Fruit fly (Drosophila melanogaster) whole organism, embryonic: Measurements from ENCODE around the gene CRAT.
A peak's percentile ranks its signal among the peaks of the same experiment; 100 is the strongest.

Source experiments
- Bgb ChIP-seq: fragments of 200-800 bp; sonication (Bioruptor generic); IDR thresholded peaks from 2 replicates; pipeline ENCODE4 v1.3.6; 2022; ENCODE audit warnings: missing biosample characterization, missing genetic modification characterization; ENCODE audit not compliant: partially characterized antibody
- CG10565 ChIP-seq: fragments of 200-800 bp; sonication (Bioruptor generic); optimal IDR thresholded peaks from 3 replicates; lab custom pipeline; 2016; ENCODE audit warnings: missing biosample characterization, mild to moderate bottlenecking, missing genetic modification characterization
- CG17186 ChIP-seq: fragments of 200-800 bp; sonication (Bioruptor generic); optimal IDR thresholded peaks from 3 replicates; lab custom pipeline; 2017; ENCODE audit warnings: missing biosample characterization, missing genetic modification reagents, missing genetic modification characterization
- CG31388 ChIP-seq: fragments of 200-800 bp; sonication (Bioruptor generic); optimal IDR thresholded peaks from 2 replicates; lab custom pipeline; 2016; ENCODE audit warnings: missing biosample characterization, missing genetic modification characterization
- CG3163 ChIP-seq: fragments of 200-800 bp; sonication (Bioruptor generic); optimal IDR thresholded peaks from 3 replicates; lab custom pipeline; 2016; ENCODE audit warnings: missing biosample characterization, missing genetic modification characterization
- CG32772 ChIP-seq: fragments of 200-800 bp; sonication (Bioruptor generic); IDR thresholded peaks from 2 replicates; pipeline ENCODE4 v1.3.6; 2022; ENCODE audit warnings: missing biosample characterization, missing genetic modification characterization
- CG3726 ChIP-seq: fragments of 200-800 bp; sonication (Bioruptor generic); IDR thresholded peaks from 3 replicates; pipeline ENCODE4, ENCODE4 v1.3.6; 2022; ENCODE audit warnings: missing biosample characterization, missing genetic modification characterization
- CG3847 ChIP-seq: fragments of 200-800 bp; sonication (Bioruptor generic); IDR thresholded peaks from 2 replicates; pipeline ENCODE4 v1.3.6; 2022; ENCODE audit warnings: missing biosample characterization, missing genetic modification characterization
- CG5180 ChIP-seq: fragments of 200-800 bp; sonication (Bioruptor generic); optimal IDR thresholded peaks from 3 replicates; lab custom pipeline; 2017; ENCODE audit warnings: missing biosample characterization, missing genetic modification characterization, mild to moderate bottlenecking, moderate library complexity, missing genetic modification reagents
- CG6689 ChIP-seq: fragments of 200-800 bp; sonication (Bioruptor generic); IDR thresholded peaks from 2 replicates; pipeline ENCODE4 v1.3.6; 2022; ENCODE audit warnings: missing biosample characterization, missing genetic modification characterization
- CG7745 ChIP-seq: fragments of 200-800 bp; sonication (Bioruptor generic); optimal IDR thresholded peaks from 2 replicates; lab custom pipeline; 2018; ENCODE audit warnings: missing biosample characterization, mild to moderate bottlenecking, missing genetic modification characterization, moderate library complexity
- CG8089 ChIP-seq: fragments of 200-800 bp; sonication (Bioruptor generic); optimal IDR thresholded peaks from 3 replicates; lab custom pipeline; 2016; ENCODE audit warnings: missing biosample characterization, missing genetic modification characterization
- CG8388 ChIP-seq: fragments of 200-800 bp; sonication (Bioruptor generic); optimal IDR thresholded peaks from 2 replicates; lab custom pipeline; 2019; ENCODE audit warnings: missing biosample characterization, mild to moderate bottlenecking, missing genetic modification characterization, moderate library complexity
- CG8478 ChIP-seq: fragments of >200 bp; optimal IDR thresholded peaks from 2 replicates; lab custom pipeline; 2018
- CG8924 ChIP-seq: fragments of 200-800 bp; optimal IDR thresholded peaks from 3 replicates; lab custom pipeline; 2019; ENCODE audit warnings: missing biosample characterization, mild to moderate bottlenecking, missing genetic modification characterization, moderate library complexity
- ERR ChIP-seq: fragments of 200-800 bp; sonication (Bioruptor generic); optimal IDR thresholded peaks from 2 replicates; lab custom pipeline; 2016; ENCODE audit warnings: missing biosample characterization, missing genetic modification characterization
- HmgZ ChIP-seq: fragments of 200-800 bp; sonication (Bioruptor generic); optimal IDR thresholded peaks from 2 replicates; lab custom pipeline; 2018; ENCODE audit warnings: missing biosample characterization, mild to moderate bottlenecking, missing genetic modification characterization
- Hr51 ChIP-seq, 2 experiments: fragments of 200-800 bp; sonication (Bioruptor generic); optimal IDR thresholded peaks; 2 replicates in 1 of 2; 3 replicates in 1 of 2; lab custom pipeline; 2016 to 2018; ENCODE audit warnings: missing biosample characterization in 2 of 2, missing genetic modification characterization in 2 of 2, mild to moderate bottlenecking in 1 of 2, moderate library complexity in 1 of 2
- Mad ChIP-seq: fragments of 200-800 bp; sonication (Bioruptor generic); optimal IDR thresholded peaks from 2 replicates; lab custom pipeline; 2016; ENCODE audit warnings: missing biosample characterization, missing genetic modification characterization
- Ssrp ChIP-seq: fragments of 200-800 bp; sonication (Bioruptor generic); optimal IDR thresholded peaks from 2 replicates; lab custom pipeline; 2018; ENCODE audit warnings: missing biosample characterization, mild to moderate bottlenecking, missing genetic modification characterization, moderate library complexity
- ab ChIP-seq: fragments of 200-800 bp; sonication (Bioruptor generic); optimal IDR thresholded peaks from 2 replicates; lab custom pipeline; 2016; ENCODE audit warnings: missing biosample characterization, missing genetic modification characterization
- ap ChIP-seq: fragments of 200-800 bp; sonication (Bioruptor generic); IDR thresholded peaks from 2 replicates; pipeline ENCODE4 v1.3.6; 2022; ENCODE audit warnings: missing biosample characterization, missing genetic modification characterization
- bcd ChIP-seq: fragments of 200-800 bp; sonication (Bioruptor generic); optimal IDR thresholded peaks from 2 replicates; lab custom pipeline; 2017; ENCODE audit warnings: missing biosample characterization, mild to moderate bottlenecking, missing genetic modification characterization
- cad ChIP-seq: fragments of >200 bp; optimal IDR thresholded peaks from 2 replicates; lab custom pipeline; 2017; ENCODE audit warnings: missing biosample characterization, missing genetic modification characterization
- cg ChIP-seq: fragments of 200-800 bp; sonication (Bioruptor generic); optimal IDR thresholded peaks from 3 replicates; lab custom pipeline; 2019; ENCODE audit warnings: missing biosample characterization, mild to moderate bottlenecking, missing genetic modification characterization, moderate library complexity
- ci ChIP-seq: fragments of 200-800 bp; sonication (Bioruptor generic); IDR thresholded peaks from 3 replicates; pipeline ENCODE4 v1.3.6; 2022; ENCODE audit warnings: missing biosample characterization, missing genetic modification characterization
- dan ChIP-seq: fragments of 200-800 bp; sonication (Bioruptor generic); IDR thresholded peaks from 2 replicates; pipeline ENCODE4 v1.3.6; 2022; ENCODE audit warnings: missing biosample characterization, missing genetic modification characterization
- danr ChIP-seq: fragments of 200-800 bp; sonication (Bioruptor generic); IDR thresholded peaks from 2 replicates; pipeline ENCODE4 v1.3.6; 2022; ENCODE audit warnings: missing biosample characterization, missing genetic modification characterization
- disco-r ChIP-seq: fragments of 200-800 bp; sonication (Bioruptor generic); optimal IDR thresholded peaks from 2 replicates; lab custom pipeline; 2016; ENCODE audit warnings: missing biosample characterization, missing genetic modification characterization
- en ChIP-seq: fragments of 200-800 bp; sonication (Bioruptor generic); optimal IDR thresholded peaks from 2 replicates; lab custom pipeline; 2016; ENCODE audit warnings: missing biosample characterization, missing genetic modification characterization
- fd64A ChIP-seq: fragments of 200-800 bp; sonication (Bioruptor generic); optimal IDR thresholded peaks from 3 replicates; lab custom pipeline; 2018; ENCODE audit warnings: missing biosample characterization, mild to moderate bottlenecking, missing genetic modification characterization
- fu2 ChIP-seq: fragments of 200-800 bp; sonication (Bioruptor generic); optimal IDR thresholded peaks from 2 replicates; lab custom pipeline; 2016; ENCODE audit warnings: missing biosample characterization, missing genetic modification characterization
- gro ChIP-seq: fragments of 200-800 bp; sonication (Bioruptor generic); optimal IDR thresholded peaks from 2 replicates; lab custom pipeline; 2016; ENCODE audit warnings: missing biosample characterization, missing genetic modification characterization
- hbn ChIP-seq: fragments of 200-800 bp; sonication (Bioruptor generic); IDR thresholded peaks from 2 replicates; pipeline ENCODE4 v1.3.6; 2022; ENCODE audit warnings: missing biosample characterization, missing genetic modification characterization; ENCODE audit not compliant: partially characterized antibody
- kni ChIP-seq: fragments of 200-800 bp; sonication (Bioruptor generic); optimal IDR thresholded peaks from 3 replicates; lab custom pipeline; 2017; ENCODE audit warnings: mild to moderate bottlenecking, missing biosample characterization, missing genetic modification reagents, missing genetic modification characterization
- nom ChIP-seq: fragments of 200-800 bp; sonication (Bioruptor generic); optimal IDR thresholded peaks from 2 replicates; lab custom pipeline; 2017; ENCODE audit warnings: missing biosample characterization, missing genetic modification characterization, mild to moderate bottlenecking, moderate library complexity, missing genetic modification reagents
- onecut ChIP-seq: fragments of 200-800 bp; sonication (Bioruptor generic); IDR thresholded peaks from 2 replicates; pipeline ENCODE4 v1.3.6; 2022; ENCODE audit warnings: missing biosample characterization, missing genetic modification characterization
- otp ChIP-seq: fragments of 200-800 bp; sonication (Bioruptor generic); IDR thresholded peaks from 3 replicates; pipeline ENCODE4, ENCODE4 v1.3.6; 2022; ENCODE audit warnings: missing biosample characterization, missing genetic modification characterization
- p53 ChIP-seq: fragments of 200-800 bp; sonication (Bioruptor generic); optimal IDR thresholded peaks from 2 replicates; lab custom pipeline; 2016; ENCODE audit warnings: missing biosample characterization, missing genetic modification characterization
- peb ChIP-seq: fragments of 200-800 bp; sonication (Bioruptor generic); IDR thresholded peaks from 2 replicates; pipeline ENCODE4 v1.3.6; 2022; ENCODE audit warnings: missing biosample characterization, missing genetic modification characterization
- prd ChIP-seq, 3 experiments: fragments of >200 bp in 2 of 3; fragments of 200-800 bp in 1 of 3; sonication (Bioruptor generic) in 1 of 3; optimal IDR thresholded peaks in 2 of 3; IDR thresholded peaks in 1 of 3; 2 replicates in 2 of 3; 3 replicates in 1 of 3; pipeline versions ENCODE4 v1.3.6 to Lab custom; 2017 to 2022; ENCODE audit warnings: missing biosample characterization in 1 of 3, missing genetic modification characterization in 1 of 3
- run ChIP-seq: fragments of 200-800 bp; sonication (Bioruptor generic); optimal IDR thresholded peaks from 3 replicates; lab custom pipeline; 2018; ENCODE audit warnings: missing biosample characterization, mild to moderate bottlenecking, missing genetic modification characterization
- salm ChIP-seq: fragments of 200-800 bp; sonication (Bioruptor generic); optimal IDR thresholded peaks from 2 replicates; lab custom pipeline; 2018; ENCODE audit warnings: missing biosample characterization, mild to moderate bottlenecking, missing genetic modification characterization
- sc ChIP-seq, 3 experiments: fragments of >200 bp in 2 of 3; fragments of 200-800 bp in 1 of 3; sonication (Bioruptor generic) in 1 of 3; optimal IDR thresholded peaks; 2 replicates in 2 of 3; 3 replicates in 1 of 3; lab custom pipeline; 2017; ENCODE audit warnings: mild to moderate bottlenecking in 1 of 3, missing biosample characterization in 1 of 3, missing genetic modification characterization in 1 of 3, missing genetic modification reagents in 1 of 3
- sqz ChIP-seq: fragments of 200-800 bp; sonication (Bioruptor generic); optimal IDR thresholded peaks from 3 replicates; lab custom pipeline; 2018; ENCODE audit warnings: missing biosample characterization, mild to moderate bottlenecking, missing genetic modification characterization
- stwl ChIP-seq: fragments of 200-800 bp; sonication (Bioruptor generic); optimal IDR thresholded peaks from 3 replicates; lab custom pipeline; 2018; ENCODE audit warnings: missing biosample characterization, mild to moderate bottlenecking, missing genetic modification characterization, moderate library complexity
- tgo ChIP-seq: fragments of 200-800 bp; sonication (Bioruptor generic); IDR thresholded peaks from 3 replicates; pipeline ENCODE4 v1.3.6; 2022; ENCODE audit warnings: missing biosample characterization, missing genetic modification characterization
- toy ChIP-seq: fragments of 200-800 bp; sonication (Bioruptor generic); IDR thresholded peaks from 2 replicates; pipeline ENCODE4 v1.3.6; 2022; ENCODE audit warnings: missing biosample characterization, missing genetic modification characterization
- tx ChIP-seq: fragments of 200-800 bp; sonication (Bioruptor generic); optimal IDR thresholded peaks from 2 replicates; lab custom pipeline; 2016; ENCODE audit warnings: missing biosample characterization, missing genetic modification characterization
- z ChIP-seq: fragments of 200-800 bp; sonication (Bioruptor generic); IDR thresholded peaks from 3 replicates; pipeline ENCODE4 v1.3.6; 2022; ENCODE audit warnings: missing biosample characterization, missing genetic modification characterization

CRAT gene

DNA sequence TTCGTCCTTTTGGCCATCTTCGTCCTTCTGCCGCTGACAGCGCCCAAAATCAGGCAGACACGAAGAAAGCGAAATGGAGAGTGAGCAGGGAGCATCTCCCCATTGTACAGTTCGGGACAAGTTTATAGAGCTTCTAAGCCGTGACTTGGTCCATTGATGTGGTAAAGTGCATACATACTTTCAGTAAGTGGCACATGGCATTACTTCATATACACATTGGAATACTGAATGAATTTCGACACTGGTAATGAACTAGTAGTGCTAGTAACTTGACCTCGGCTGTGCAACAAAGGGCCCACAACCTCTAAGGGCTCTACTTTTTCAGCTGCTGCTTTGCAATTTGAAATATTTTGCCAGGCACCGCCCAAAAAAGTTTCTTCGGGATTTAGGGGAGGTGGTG is 40.4 kb upstream of the CRAT start (continued):
- TF ChIP-seq hbn (GFP tag; lab: Robert Waterston, UW): no peak
- no peak for TF ChIP-seq salm
- 0 out of 2 replicates have a peak, but pooled peaks have one; percentile 28 for TF ChIP-seq danr (GFP tag; lab: Robert Waterston, UW)
- peak; percentile 82 for TF ChIP-seq gro (GFP tag; lab: Kevin White, UChicago)
- no peak for TF ChIP-seq CG17186 (GFP tag; lab: Kevin White, UChicago)
- TF ChIP-seq CG10565 (GFP tag; lab: Kevin White, UChicago): no peak
- TF ChIP-seq kni (GFP tag; lab: Kevin White, UChicago): no peak
- TF ChIP-seq ci (GFP tag; lab: Robert Waterston, UW): peak; percentile 88
- no peak for TF ChIP-seq cad (GFP tag; lab: Kevin White, UChicago)
- peak; percentile 70 for TF ChIP-seq ERR (GFP tag; lab: Kevin White, UChicago)
- no peak for TF ChIP-seq CG31388 (GFP tag; lab: Kevin White, UChicago)
- TF ChIP-seq otp (GFP tag; lab: Robert Waterston, UW): peak; percentile 75; the same call in 2 of the 3 replicates
- TF ChIP-seq stwl: no peak
- peak; percentile 79 for TF ChIP-seq bcd (GFP tag; lab: Kevin White, UChicago)
- no peak for TF ChIP-seq Bgb (GFP tag; lab: Robert Waterston, UW)
- TF ChIP-seq CG7745 (tag; lab: Kevin White, UChicago): no peak
- TF ChIP-seq z (GFP tag; lab: Robert Waterston, UW): 0 out of 3 replicates have a peak, but pooled peaks have one; percentile 19
- peak; percentile 63 for TF ChIP-seq Mad
- peak; percentile 47 for TF ChIP-seq CG8388 (GFP tag; lab: Kevin White, UChicago)
- TF ChIP-seq CG5180 (GFP tag; lab: Kevin White, UChicago): peak; percentile 37
- peak; percentile 41 for TF ChIP-seq fu2 (GFP tag; lab: Kevin White, UChicago)
- peak; percentile 36 for TF ChIP-seq tx (GFP tag; lab: Kevin White, UChicago)
- TF ChIP-seq prd (optimal IDR thresholded peaks at IDR 0.05; lab: Kevin White, UChicago): no peak
- peak; percentile 80 for TF ChIP-seq prd (GFP tag; IDR thresholded peaks at IDR 0.05; lab: Robert Waterston, UW)
- TF ChIP-seq peb (GFP tag; lab: Robert Waterston, UW): peak; percentile 54; the same call in 1 of the 2 replicates
- peak; percentile 32 for TF ChIP-seq CG3163
- TF ChIP-seq CG8924: peak; percentile 70
- TF ChIP-seq tgo (GFP tag; lab: Robert Waterston, UW): peak; percentile 83
- TF ChIP-seq CG6689 (GFP tag; lab: Robert Waterston, UW): peak; percentile 77
- peak; percentile 73 for TF ChIP-seq CG3847
- no peak for TF ChIP-seq fd64A (GFP tag; lab: Kevin White, UChicago)
- peak; percentile 42; the same call in 1 of the 2 replicates for TF ChIP-seq ap (GFP tag; lab: Robert Waterston, UW)
- TF ChIP-seq en (GFP tag; lab: Kevin White, UChicago): peak; percentile 30
- TF ChIP-seq HmgZ (tag; lab: Kevin White, UChicago): peak; percentile 77
- peak; percentile 35 for TF ChIP-seq disco-r (GFP tag; lab: Kevin White, UChicago)
- TF ChIP-seq CG32772 (GFP tag; lab: Robert Waterston, UW): peak; percentile 70
- no peak for TF ChIP-seq sc (optimal IDR thresholded peaks at IDR 0.05; lab: Kevin White, UChicago)
- TF ChIP-seq sc (GFP tag; optimal IDR thresholded peaks at IDR 0.05; lab: Kevin White, UChicago): no peak
- TF ChIP-seq Hr51 (GFP tag; optimal IDR thresholded peaks at IDR 0.05; lab: Kevin White, UChicago): peak; percentile 50 to 72
- peak; percentile 35 for TF ChIP-seq run (tag; lab: Kevin White, UChicago)
- peak; percentile 58; the same call in 1 of the 3 replicates for TF ChIP-seq CG3726 (GFP tag; lab: Robert Waterston, UW)
- no peak for TF ChIP-seq nom (GFP tag; lab: Kevin White, UChicago)
- no peak for TF ChIP-seq cg
- peak; percentile 4 for TF ChIP-seq p53 (GFP tag; lab: Kevin White, UChicago)
- 0 out of 2 replicates have a peak, but pooled peaks have one; percentile 30 for TF ChIP-seq toy
- no peak for TF ChIP-seq sqz (GFP tag; lab: Kevin White, UChicago)
- peak; percentile 40 for TF ChIP-seq CG8089 (GFP tag; lab: Kevin White, UChicago)
- peak; percentile 75 for TF ChIP-seq onecut (GFP tag; lab: Robert Waterston, UW)
- peak; percentile 58 for TF ChIP-seq Ssrp (tag; lab: Kevin White, UChicago)
- peak; percentile 18 for TF ChIP-seq ab
- TF ChIP-seq CG8478: no peak
- TF ChIP-seq dan (GFP tag; lab: Robert Waterston, UW): no peak
